Worm (Caenorhabditis elegans): ENCODE measurements around the gene mrps-11.

DNA sequence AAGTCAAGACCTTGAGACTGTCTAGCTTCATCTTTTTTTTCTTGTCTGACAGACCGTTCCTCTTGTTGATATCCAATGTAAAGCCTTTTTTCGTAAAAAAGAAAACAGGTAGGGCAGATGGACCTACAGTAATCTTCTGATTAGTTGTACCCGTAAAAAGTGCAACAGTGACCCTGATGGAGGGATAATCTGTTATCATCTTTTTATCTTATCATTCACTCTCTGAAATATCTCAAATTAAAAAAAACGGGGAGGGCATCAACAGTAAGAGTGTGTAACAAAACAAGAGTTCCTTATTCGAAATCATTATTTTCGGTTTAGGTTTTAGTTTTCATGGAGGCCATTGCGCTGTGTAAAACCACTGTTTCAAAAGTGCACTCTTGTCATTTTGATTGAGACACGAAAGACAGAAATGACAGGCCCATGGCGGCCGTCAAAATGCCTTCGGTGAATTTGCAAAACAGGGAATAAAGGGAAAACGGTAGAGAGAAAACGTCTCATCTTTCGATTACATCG lies 39.3 kb upstream of the mrps-11 start:
- TF ChIP-seq W03F9.2 (tag; optimal IDR thresholded peaks at IDR 0.05) (no peak), dao-5 (tag; optimal IDR thresholded peaks at IDR 0.05) (no peak)
